Worm (Caenorhabditis elegans) whole organism, dauer: ENCODE results near the gene twk-40.
"Not testable (repeated sequence)": the region's sequence is repeated elsewhere in the genome, so short reads cannot be mapped to it uniquely, and the experiment has no call there.

Experiments
- unc-62 ChIP-seq: sonication (generic microtip); optimal IDR thresholded peaks from 2 replicates; lab custom pipeline; 2017; ENCODE audit warnings: missing biosample characterization, missing genetic modification reagents, missing genetic modification characterization

Gene twk-40

DNA sequence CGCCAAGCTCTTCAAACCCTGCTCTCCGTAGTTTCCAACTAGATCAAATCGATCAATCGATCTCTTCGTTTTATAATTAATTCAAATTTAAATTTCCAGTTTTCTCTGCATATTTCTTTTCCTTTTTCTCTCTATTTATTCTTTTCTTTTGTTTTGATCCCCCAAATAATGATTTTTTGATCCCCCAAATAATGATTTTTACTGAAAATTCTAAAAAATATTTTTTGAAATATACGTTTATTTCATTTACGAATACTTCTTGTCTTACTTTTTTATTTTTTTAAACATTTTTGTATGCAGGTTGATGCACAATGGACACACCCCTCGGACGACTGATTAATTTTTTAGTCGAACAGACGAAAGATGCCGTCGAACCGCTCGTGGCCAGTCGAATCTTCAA is 11.1 kb upstream of the twk-40 start, which contains the start of gene T28A8.4:
TSS of gene T28A8.4 (plus strand) at position 301 of the 400 bp plus-strand sequence.
- no peak for TF ChIP-seq unc-62 (GFP tag; lab: Kevin White, UChicago)

DNA sequence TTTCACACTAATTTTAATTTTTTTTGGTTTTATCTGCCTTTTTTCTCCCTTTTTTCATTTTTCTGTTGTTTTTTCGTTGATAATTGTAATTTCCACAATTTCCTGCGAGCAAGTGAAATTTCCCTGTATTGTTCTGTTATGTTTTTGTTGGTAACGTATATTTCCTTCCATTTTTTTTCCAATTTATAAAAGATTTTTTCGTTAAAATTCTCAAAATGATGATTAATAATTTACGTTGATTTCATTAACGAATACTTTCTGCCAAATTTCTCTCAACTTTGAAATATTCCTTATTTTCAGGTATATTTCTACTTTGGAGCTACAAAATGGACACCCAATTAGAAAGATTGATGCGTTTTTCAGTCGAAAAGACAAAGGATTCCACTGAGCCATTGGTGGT is 10.2 kb upstream of the twk-40 start, which contains the start of gene T28A8.8:
TSS of gene T28A8.8 (plus strand) at position 301 of the 400 bp plus-strand sequence.
- TF ChIP-seq unc-62 (GFP tag; lab: Kevin White, UChicago): no peak

DNA sequence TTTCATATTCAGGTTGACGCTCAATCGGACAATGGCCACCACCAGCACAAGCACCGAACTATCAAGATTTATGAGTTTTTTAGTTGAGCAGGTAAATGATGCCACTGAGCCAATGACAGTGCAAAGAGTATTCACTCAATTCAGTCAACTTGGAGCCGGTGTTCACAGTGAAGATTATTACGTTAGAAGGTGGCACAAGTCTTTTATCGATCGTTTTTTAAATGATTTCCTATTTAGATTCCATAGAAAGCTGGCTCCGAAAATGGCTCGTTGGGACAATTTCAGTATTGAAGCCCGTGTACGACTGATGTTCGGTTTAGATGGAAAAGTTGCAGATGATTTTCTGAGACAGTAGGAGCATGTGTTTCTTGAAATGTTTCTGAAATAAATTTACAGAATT is 9.3 kb upstream of the twk-40 start, which contains the start of gene T28A8.5:
TSS of gene T28A8.5 (plus strand) at position 32 of the 400 bp plus-strand sequence.
- TF ChIP-seq unc-62 (GFP tag; lab: Kevin White, UChicago): no peak

DNA sequence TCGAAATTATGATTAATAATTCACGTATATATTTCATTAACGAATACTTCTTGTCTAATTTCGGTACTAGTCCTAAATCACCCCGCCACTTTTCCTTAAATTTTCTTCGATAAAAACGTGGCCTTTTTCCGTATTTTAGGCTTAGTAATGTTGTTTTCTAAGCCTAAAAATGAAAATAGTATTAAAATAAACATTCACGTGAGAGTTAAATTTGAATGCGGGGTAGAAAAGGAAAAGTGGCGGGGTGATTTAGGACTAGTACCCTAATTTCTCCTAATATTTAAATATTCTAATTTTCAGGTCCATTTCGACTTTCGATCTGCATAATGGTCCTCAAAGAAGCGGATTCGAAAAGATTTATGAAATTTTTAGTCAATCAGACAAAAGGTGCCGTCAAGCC is 6.6 kb upstream of the twk-40 start, which contains the start of gene T28A8.6:
TSS of gene T28A8.6 (plus strand) at position 301 of the 400 bp plus-strand sequence.
- not testable (repeated sequence) for TF ChIP-seq unc-62 (GFP tag; lab: Kevin White, UChicago)

DNA sequence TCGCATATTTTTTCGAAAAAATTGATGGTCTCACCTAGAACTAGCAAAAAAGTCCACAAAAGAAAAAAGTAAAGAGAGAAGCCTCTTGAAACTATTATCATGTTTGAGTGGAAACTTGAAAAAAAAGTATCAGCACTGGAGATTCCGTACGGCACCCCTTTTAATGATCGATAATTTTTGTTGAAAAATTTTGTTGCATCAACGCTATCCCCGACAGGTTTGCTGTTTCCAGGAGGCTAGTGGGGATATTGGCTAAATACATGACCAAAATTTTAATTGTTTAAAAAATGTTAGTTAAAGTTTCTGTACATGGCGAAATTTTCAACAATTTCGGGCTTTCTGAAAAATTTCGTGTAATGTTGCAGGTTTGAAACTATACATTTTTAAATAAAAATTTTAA is 3.3 kb upstream of the twk-40 start, which contains the start of gene T28A8.2:
TSS of gene T28A8.2 (minus strand) at position 101 of the 400 bp plus-strand sequence.
- no peak for TF ChIP-seq unc-62 (GFP tag; lab: Kevin White, UChicago)

DNA sequence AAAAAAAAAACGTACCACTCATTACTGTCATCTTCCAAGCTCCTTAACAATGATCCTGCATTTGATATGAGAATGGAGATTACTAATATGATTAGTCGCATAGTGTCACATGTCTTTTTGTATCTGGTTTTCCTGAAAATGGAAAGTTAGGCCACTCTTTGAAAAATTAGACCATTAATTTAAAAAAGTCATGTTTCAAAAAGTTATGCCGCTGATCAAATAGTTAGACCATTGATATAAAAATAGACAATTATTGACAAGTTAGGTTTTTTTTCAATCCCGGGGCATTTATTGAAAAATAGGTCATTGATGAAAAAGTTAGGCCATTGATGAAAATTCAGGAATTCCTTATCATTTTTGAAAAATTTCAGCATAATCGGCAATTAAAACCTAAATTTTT is 8.3 kb downstream of the twk-40 start, which contains the start of gene acc-4:
TSS of gene acc-4 (minus strand) at position 101 of the 400 bp plus-strand sequence.
- TF ChIP-seq unc-62 (GFP tag; lab: Kevin White, UChicago): no peak

DNA sequence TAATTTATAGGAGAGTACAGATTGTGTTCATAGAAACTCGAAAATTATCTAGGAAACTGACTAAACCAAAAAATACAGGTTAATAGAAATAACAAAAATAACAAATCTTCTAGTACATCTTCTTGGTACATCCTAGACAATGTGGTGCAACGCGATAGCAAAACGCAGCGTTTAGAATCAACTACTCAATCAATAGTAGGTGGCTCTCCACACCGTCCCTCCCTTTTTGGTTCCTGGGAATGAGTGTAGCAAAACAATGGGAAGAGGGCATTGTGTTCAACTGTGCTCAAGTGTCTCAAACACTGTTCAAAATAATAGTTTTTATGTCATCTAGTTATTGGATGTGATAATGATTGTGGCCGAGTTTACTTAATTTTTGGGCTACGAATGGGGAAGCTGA is 15.6 kb downstream of the twk-40 start, which contains the start of gene T27E9.6:
TSS of gene T27E9.6 (minus strand) at position 101 of the 400 bp plus-strand sequence.
- no peak for TF ChIP-seq unc-62 (GFP tag; lab: Kevin White, UChicago)

DNA sequence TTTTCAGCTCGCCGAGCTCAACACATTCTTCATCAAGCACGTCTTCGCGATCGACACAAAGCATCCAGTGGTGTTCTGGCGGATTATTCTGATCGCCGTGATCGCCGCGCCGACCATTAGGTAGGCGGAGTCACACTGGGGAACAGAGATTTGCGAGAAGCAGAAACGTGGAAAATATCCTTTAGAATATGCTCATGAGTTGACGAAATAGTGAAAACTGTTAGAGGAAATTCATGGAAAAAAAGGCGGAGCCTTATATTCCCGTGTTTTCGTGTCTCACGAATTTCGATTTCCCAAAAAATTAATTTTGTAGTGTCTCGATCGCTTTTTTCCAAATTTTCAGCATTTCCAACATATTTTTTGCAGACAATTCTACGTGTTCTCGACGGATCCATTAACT is 17.8 kb downstream of the twk-40 start:
- TF ChIP-seq unc-62 (GFP tag; lab: Kevin White, UChicago): no peak

DNA sequence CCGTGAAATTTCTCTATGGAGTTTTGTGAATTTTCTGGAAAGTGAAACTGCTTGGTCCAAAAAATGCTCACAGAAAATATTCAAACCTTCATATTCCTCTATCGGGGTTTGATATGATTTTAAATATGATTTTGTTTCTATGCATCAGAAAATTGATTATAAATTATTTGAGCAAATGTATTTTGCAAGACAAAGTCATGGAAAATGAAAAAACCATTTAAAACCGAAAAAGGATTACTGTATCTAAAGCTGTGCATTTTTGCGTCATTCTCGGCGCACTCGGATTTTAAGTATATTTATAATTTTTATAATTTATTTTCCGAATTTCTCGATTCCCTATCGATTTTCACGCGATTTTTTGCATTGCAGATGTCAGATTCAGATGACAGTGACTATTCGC is 20.8 kb downstream of the twk-40 start, which contains the start of gene pssy-2:
TSS of gene pssy-2 (plus strand) at position 301 of the 400 bp plus-strand sequence.
- TF ChIP-seq unc-62 (GFP tag; lab: Kevin White, UChicago): no peak

DNA sequence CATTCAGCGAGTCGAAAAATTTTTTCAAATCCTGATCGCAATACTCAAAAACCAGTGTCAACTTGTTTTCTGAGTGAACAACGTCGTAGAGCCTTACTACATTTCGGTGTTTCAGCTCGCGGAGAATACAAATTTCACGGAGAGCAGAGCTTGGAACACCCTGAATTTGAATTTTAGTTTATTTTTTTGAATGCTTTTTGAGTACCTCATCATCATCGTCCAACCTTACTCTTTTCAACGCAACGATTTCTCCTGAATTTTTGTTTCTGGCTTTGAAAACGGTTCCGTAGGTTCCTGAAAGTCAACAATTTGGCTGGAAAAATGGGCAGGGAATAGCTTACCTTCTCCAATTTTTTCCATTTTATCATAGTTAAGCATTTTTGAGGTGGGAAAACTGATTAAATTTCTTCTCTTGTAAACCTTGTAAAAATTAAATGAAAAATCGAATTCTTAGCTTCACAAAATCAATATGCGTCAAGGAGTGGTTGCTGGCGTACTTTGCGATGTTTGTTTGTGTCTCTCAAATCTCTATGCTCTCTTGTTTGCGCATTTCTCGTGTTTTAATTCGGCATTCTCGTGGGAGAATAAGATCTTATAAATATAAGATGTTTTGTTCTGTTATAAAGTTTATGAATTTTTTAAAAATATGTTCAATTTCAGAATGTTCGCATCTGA is 26.2 kb downstream of the twk-40 start, which contains the start of gene cdk-5:
TSS of gene cdk-5 (minus strand) at position 425 of the 675 bp plus-strand sequence.
- no peak for TF ChIP-seq unc-62 (GFP tag; lab: Kevin White, UChicago)

DNA sequence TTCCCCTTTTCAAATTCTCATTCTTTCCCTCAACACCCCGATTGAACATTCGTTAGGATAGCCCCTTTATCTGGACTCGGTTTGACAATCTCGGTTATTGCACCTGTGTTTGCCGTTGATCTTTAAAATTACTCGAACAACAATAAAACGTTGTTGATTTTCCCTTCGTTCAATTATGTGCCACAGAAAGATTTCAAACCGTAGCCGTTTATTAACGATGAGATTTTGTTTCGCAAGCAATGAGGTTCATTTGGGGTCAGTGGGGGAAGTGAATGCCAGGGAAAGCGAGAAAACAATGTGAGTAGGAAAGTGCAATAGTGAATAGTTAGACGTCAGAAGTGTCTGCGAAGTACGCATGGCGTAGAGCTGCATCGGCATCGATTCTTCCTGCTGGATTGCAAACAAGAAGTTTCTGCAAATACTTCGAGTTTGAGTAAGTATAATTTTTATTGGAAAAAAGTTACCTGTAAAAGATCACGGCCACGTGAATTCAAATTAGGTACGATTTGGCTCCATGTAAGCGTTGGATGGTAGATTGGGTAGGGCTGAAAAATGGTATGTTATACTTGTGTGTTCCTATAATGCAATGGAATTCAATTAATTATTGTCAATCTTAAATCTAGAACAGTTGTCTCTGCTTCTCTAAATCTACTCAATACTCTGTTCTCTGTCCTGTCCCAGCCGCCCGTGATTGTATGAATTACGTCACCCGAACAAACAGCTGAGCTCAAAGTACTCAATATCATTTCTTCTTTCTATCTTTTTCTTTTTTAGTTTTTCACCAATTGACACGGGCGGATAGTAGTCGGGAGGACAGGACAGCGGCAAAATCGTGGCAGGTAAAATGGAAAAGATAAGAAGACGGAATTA is 27.5 kb downstream of the twk-40 start, which contains the start of gene kel-3:
TSS of gene kel-3 (plus strand) at position 328 of the 870 bp plus-strand sequence.
- no peak for TF ChIP-seq unc-62 (GFP tag; lab: Kevin White, UChicago)

DNA sequence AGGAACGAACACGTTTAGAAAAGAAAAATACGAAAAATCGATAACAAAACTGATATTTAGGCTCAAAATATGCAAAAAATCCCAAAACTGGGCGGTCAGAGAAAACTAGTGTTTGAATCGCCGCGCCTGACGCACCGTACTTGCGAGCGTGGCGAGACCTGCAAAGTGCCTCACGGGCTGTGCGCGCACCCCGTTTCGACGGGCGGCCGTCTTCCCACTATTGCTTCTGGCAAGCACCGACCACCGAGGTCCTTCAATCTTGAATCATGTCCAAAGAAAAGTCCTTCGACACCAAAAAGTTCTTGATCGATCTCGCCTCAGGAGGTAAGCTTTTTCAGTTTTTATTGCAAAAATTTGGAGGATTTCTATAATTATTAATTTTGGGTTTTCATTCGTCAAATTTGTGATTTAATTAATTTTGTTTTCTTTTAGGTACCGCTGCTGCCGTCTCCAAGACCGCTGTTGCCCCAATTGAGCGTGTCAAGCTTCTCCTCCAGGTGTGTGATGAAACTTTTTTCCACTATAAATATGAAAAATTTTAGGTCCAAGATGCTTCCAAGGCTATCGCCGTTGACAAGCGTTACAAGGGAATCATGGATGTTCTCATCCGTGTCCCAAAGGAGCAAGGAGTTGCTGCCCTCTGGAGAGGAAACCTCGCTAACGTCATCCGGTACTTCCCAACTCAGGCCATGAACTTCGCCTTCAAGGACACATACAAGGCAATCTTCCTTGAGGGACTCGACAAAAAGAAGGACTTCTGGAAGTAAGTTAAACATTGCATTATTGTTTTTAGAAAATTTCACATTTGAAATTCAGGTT is 29.1 kb downstream of the twk-40 start, which contains the start of gene ant-1.1:
TSS of gene ant-1.1 (plus strand) at position 199 of the 819 bp plus-strand sequence.
- no peak for TF ChIP-seq unc-62 (GFP tag; lab: Kevin White, UChicago)

DNA sequence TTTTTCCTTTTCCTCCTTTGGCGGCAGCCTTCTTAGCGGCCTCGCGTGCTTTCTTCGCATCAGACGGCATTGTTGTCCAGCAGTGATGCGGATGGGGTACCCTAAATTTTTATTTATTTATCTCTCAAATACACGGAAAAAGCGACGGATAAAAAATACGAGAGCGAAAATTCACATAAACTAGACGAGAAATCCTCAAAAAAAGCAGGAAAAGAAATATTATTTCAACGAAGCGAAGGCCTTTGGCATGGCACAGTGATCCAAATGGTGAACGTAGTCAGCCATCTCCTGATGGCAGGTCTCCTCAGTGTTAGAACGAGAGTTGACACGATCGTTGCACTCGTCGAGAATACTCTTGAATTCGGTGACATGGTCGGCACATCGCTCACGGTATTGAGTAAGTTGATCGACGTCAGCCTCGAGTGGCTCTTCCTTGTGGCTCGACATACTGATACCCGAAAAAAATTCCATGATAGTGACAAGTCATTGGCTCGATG is 30.1 kb downstream of the twk-40 start, which contains the start of the genes abcf-2 and T27E9.2:
TSS of gene abcf-2 (minus strand) at position 101 of the 497 bp plus-strand sequence.
TSS of gene T27E9.2 (minus strand) at position 447 of the 497 bp plus-strand sequence.
- TF ChIP-seq unc-62 (GFP tag; lab: Kevin White, UChicago): no peak

DNA sequence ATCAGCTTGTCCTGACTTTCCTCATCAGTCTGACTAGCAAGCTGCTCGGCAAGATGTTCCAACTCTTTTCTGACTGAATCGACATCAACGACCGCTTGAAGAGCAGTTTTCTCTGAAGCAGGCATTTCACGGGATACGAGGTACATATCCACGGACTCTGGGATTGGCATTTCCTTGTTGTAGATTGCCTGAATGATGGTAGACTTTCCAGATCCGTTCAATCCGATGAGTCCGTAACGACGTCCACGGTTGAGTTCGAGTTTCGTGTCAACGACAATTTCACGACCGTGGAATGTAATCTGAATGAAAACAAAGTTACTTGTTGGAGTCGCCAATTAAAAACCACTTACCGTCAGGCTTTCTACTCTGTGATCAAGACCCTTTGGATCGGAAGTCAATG is 30.7 kb downstream of the twk-40 start:
- no peak for TF ChIP-seq unc-62 (GFP tag; lab: Kevin White, UChicago)
